Worm (Caenorhabditis elegans) whole organism, L4 larva: ENCODE results near the gene T01H3.2.

Source experiments
- T26A8.4 ChIP-seq: fragments of 200-800 bp; sonication (Bioruptor generic); IDR thresholded peaks from 2 replicates; pipeline ENCODE4 v1.3.6; 2022; ENCODE audit warnings: missing genetic modification characterization, missing compliant biosample characterization
- Y48G9A.11 ChIP-seq: fragments of 200-800 bp; sonication (Bioruptor generic); IDR thresholded peaks from 2 replicates; pipeline ENCODE4 v1.3.6; 2022; ENCODE audit warnings: missing genetic modification reagents, missing genetic modification characterization, missing compliant biosample characterization
- Y5F2A.4 ChIP-seq: fragments of 200-800 bp; sonication (Bioruptor generic); optimal IDR thresholded peaks from 2 replicates; lab custom pipeline; 2018; ENCODE audit warnings: mild to moderate bottlenecking, missing genetic modification characterization, missing compliant biosample characterization
- ZK546.5 ChIP-seq, 2 experiments: sonication (generic microtip); optimal IDR thresholded peaks; 2 replicates each; lab custom pipeline; 2017; ENCODE audit warnings: missing biosample characterization in 2 of 2, missing genetic modification characterization in 2 of 2
- aha-1 ChIP-seq: fragments of 150-350 bp; peaks from one replicate; lab custom pipeline; 2014; ENCODE audit warnings: missing biosample characterization, missing genetic modification characterization
- ceh-20 ChIP-seq: fragments of 200-800 bp; sonication (Bioruptor generic); IDR thresholded peaks from 2 replicates; pipeline ENCODE4 v1.3.6; 2022; ENCODE audit warnings: missing genetic modification reagents, missing genetic modification characterization, missing compliant biosample characterization
- ceh-62 ChIP-seq: sonication (generic microtip); optimal IDR thresholded peaks from 2 replicates; lab custom pipeline; 2017; ENCODE audit warnings: missing biosample characterization, missing genetic modification characterization
- daf-16 ChIP-seq, 3 experiments: sonication (generic microtip); optimal IDR thresholded peaks; 2 replicates each; lab custom pipeline; 2016 to 2017; ENCODE audit warnings: missing genetic modification characterization in 3 of 3, missing genetic modification reagents in 3 of 3, mild to moderate bottlenecking in 2 of 3, missing compliant biosample characterization in 2 of 3, missing biosample characterization in 1 of 3, moderate library complexity in 1 of 3
- dmd-6 ChIP-seq: fragments of 200-800 bp; sonication (Bioruptor generic); IDR thresholded peaks from 2 replicates; pipeline ENCODE4 v1.3.6; 2022; ENCODE audit warnings: missing genetic modification reagents, missing genetic modification characterization, missing compliant biosample characterization
- dmd-9 ChIP-seq: fragments of 200-800 bp; sonication (Bioruptor generic); IDR thresholded peaks from 2 replicates; pipeline ENCODE4 v1.3.6; 2022; ENCODE audit warnings: missing genetic modification reagents, missing genetic modification characterization, missing compliant biosample characterization
- dve-1 ChIP-seq: sonication (generic microtip); optimal IDR thresholded peaks from 2 replicates; lab custom pipeline; 2017; ENCODE audit warnings: antibody characterized with exemption, mild to moderate bottlenecking, missing genetic modification characterization, missing compliant biosample characterization; ENCODE audit not compliant: insufficient read depth
- egl-43 ChIP-seq: fragments of 200-800 bp; sonication (Bioruptor generic); IDR thresholded peaks from 2 replicates; pipeline ENCODE4 v1.3.6; 2022; ENCODE audit warnings: missing genetic modification reagents, missing genetic modification characterization, missing compliant biosample characterization
- hif-1 ChIP-seq, 2 experiments: sonication (generic microtip); optimal IDR thresholded peaks; 2 replicates each; lab custom pipeline; 2016 to 2017; ENCODE audit warnings: missing compliant biosample characterization in 2 of 2, missing genetic modification characterization in 2 of 2, missing genetic modification reagents in 2 of 2, missing genotype in 2 of 2, mild to moderate bottlenecking in 1 of 2
- hlh-11 ChIP-seq: fragments of 200-800 bp; sonication (Bioruptor generic); optimal IDR thresholded peaks from 2 replicates; lab custom pipeline; 2018; ENCODE audit warnings: mild to moderate bottlenecking, missing genetic modification characterization, missing compliant biosample characterization
- hlh-30 ChIP-seq: sonication (generic microtip); optimal IDR thresholded peaks from 2 replicates; lab custom pipeline; 2017; ENCODE audit warnings: antibody characterized with exemption, mild to moderate bottlenecking, missing genetic modification characterization, missing compliant biosample characterization; ENCODE audit not compliant: insufficient read depth
- hmg-1.1 ChIP-seq: fragments of 200-800 bp; sonication (Bioruptor generic); IDR thresholded peaks from 2 replicates; pipeline ENCODE4 v1.3.6; 2022; ENCODE audit warnings: missing genetic modification reagents, missing genetic modification characterization, missing compliant biosample characterization
- lin-1 ChIP-seq: fragments of 200-800 bp; sonication (Bioruptor generic); IDR thresholded peaks from 2 replicates; pipeline ENCODE4 v1.3.6; 2022; ENCODE audit warnings: missing genetic modification reagents, missing genetic modification characterization, missing compliant biosample characterization
- lin-29 ChIP-seq: fragments of 200-800 bp; sonication (Bioruptor generic); IDR thresholded peaks from 2 replicates; pipeline ENCODE4 v1.3.6; 2022; ENCODE audit warnings: missing genetic modification reagents, missing genetic modification characterization, missing compliant biosample characterization
- lsy-2 ChIP-seq, 2 experiments: fragments of 150-350 bp in 1 of 2; sonication (generic microtip) in 1 of 2; optimal IDR thresholded peaks; 2 replicates each; lab custom pipeline; 2014 to 2017; ENCODE audit warnings: missing biosample characterization in 2 of 2, missing genetic modification characterization in 2 of 2
- mdl-1 ChIP-seq, 2 experiments: fragments of 150-350 bp in 1 of 2; sonication (generic microtip) in 1 of 2; optimal IDR thresholded peaks; 2 replicates each; lab custom pipeline; 2014 to 2017; ENCODE audit warnings: missing biosample characterization in 2 of 2, missing genetic modification characterization in 2 of 2
- mep-1 ChIP-seq: fragments of 150-350 bp; sonication (generic microtip); optimal IDR thresholded peaks from 3 replicates; lab custom pipeline; 2014; ENCODE audit warnings: missing biosample characterization, missing genetic modification characterization
- mes-2 ChIP-seq: sonication (generic microtip); optimal IDR thresholded peaks from 2 replicates; lab custom pipeline; 2016; ENCODE audit warnings: missing genotype, mild to moderate bottlenecking, missing genetic modification characterization, missing compliant biosample characterization; ENCODE audit not compliant: poor library complexity, severe bottlenecking
- nhr-11 ChIP-seq: fragments of 150-350 bp; optimal IDR thresholded peaks from 2 replicates; lab custom pipeline; 2014; ENCODE audit warnings: missing biosample characterization, missing genetic modification characterization
- nhr-42 ChIP-seq: fragments of 200-800 bp; sonication (Bioruptor generic); IDR thresholded peaks from 2 replicates; pipeline ENCODE4 v1.3.6; 2022; ENCODE audit warnings: missing genetic modification characterization, missing compliant biosample characterization
- nhr-76 ChIP-seq: fragments of 150-350 bp; optimal IDR thresholded peaks from 2 replicates; lab custom pipeline; 2014; ENCODE audit warnings: missing biosample characterization, missing genetic modification characterization
- php-3 ChIP-seq: fragments of 200-800 bp; sonication (Bioruptor generic); IDR thresholded peaks from 2 replicates; pipeline ENCODE4 v1.3.6; 2022; ENCODE audit warnings: missing genetic modification reagents, missing genetic modification characterization, missing compliant biosample characterization
- rbr-2 ChIP-seq: sonication (generic microtip); optimal IDR thresholded peaks from 2 replicates; lab custom pipeline; 2016; ENCODE audit warnings: missing genotype, missing genetic modification characterization, missing compliant biosample characterization
- skn-1 ChIP-seq: fragments of 150-350 bp; optimal IDR thresholded peaks from 2 replicates; lab custom pipeline; 2014; ENCODE audit warnings: missing biosample characterization, missing genetic modification characterization
- snpc-4 ChIP-seq: fragments of 150-350 bp; optimal IDR thresholded peaks from 2 replicates; lab custom pipeline; 2014; ENCODE audit warnings: missing biosample characterization, missing genetic modification characterization
- spr-3 ChIP-seq: fragments of 200-800 bp; sonication (Bioruptor generic); optimal IDR thresholded peaks from 2 replicates; lab custom pipeline; 2018; ENCODE audit warnings: mild to moderate bottlenecking, missing genetic modification characterization, missing compliant biosample characterization
- unc-39 ChIP-seq: sonication (generic microtip); optimal IDR thresholded peaks from 2 replicates; lab custom pipeline; 2017; ENCODE audit warnings: missing biosample characterization, missing genetic modification characterization
- zag-1 ChIP-seq: fragments of 150-350 bp; optimal IDR thresholded peaks from 2 replicates; lab custom pipeline; 2014; ENCODE audit warnings: missing biosample characterization, missing genetic modification characterization
- zfp-2 ChIP-seq: sonication (generic microtip); optimal IDR thresholded peaks from 2 replicates; lab custom pipeline; 2016; ENCODE audit warnings: mild to moderate bottlenecking, missing genetic modification characterization, missing compliant biosample characterization
- zip-11 ChIP-seq: fragments of 200-800 bp; sonication (Bioruptor generic); IDR thresholded peaks from 2 replicates; pipeline ENCODE4 v1.3.6; 2022; ENCODE audit warnings: missing genetic modification characterization, missing compliant biosample characterization

The T01H3.2 gene

DNA sequence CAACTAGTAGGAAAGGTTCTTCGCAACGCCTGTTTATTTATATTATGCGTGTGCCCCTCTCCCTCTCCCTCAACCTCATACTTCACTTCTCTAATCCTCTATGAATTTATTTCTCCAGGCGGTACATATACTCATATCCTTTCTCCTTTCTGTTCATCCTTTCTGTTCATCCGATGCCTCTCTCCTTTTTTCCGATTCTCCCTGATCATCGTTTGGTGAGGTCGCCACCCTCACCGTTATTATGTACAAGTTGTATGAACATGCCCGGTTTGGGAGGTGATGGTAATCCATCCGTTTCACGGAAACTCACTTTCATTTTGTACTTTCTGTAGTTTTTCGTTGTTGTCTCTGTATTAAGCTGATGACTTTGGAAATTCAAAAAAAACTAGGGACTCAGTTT, 38.1 kb downstream of the T01H3.2 start:
- TF ChIP-seq nhr-76 (tag; lab: Kevin White, UChicago) (no peak), mes-2 (tag; lab: Kevin White, UChicago) (no peak), lin-1 (GFP tag; lab: Robert Waterston, UW) (no peak), zfp-2 (tag; lab: Kevin White, UChicago) (no peak), hlh-30 (tag; lab: Kevin White, UChicago) (no peak), spr-3 (GFP tag; lab: Kevin White, UChicago) (no peak), dve-1 (tag; lab: Kevin White, UChicago) (no peak), Y48G9A.11 (no peak)

- TF ChIP-seq lsy-2 (tag; optimal IDR thresholded peaks at IDR 0.05; lab: Kevin White, UChicago), result peak in 1 of 2 experiments; percentile 45
- TF ChIP-seq dmd-9 (GFP tag; lab: Robert Waterston, UW), result no peak
- TF ChIP-seq aha-1 (tag; lab: Kevin White, UChicago), result no peak
- TF ChIP-seq mdl-1 (tag; optimal IDR thresholded peaks at IDR 0.05; lab: Kevin White, UChicago), result peak in 1 of 2 experiments; percentile 28
- no peak for TF ChIP-seq php-3 (GFP tag; lab: Robert Waterston, UW)
- TF ChIP-seq egl-43 (GFP tag; lab: Robert Waterston, UW), result no peak
- no peak for TF ChIP-seq zag-1 (tag; lab: Kevin White, UChicago)
- TF ChIP-seq ceh-62 (tag; lab: Kevin White, UChicago), result no peak
- peak in 1 of 2 experiments; percentile 56 for TF ChIP-seq daf-16 (GFP tag; optimal IDR thresholded peaks at IDR 0.05; lab: Kevin White, UChicago)
- no peak for TF ChIP-seq daf-16 (tag; optimal IDR thresholded peaks at IDR 0.05; lab: Kevin White, UChicago)
- TF ChIP-seq skn-1 (tag; lab: Kevin White, UChicago), result no peak
- TF ChIP-seq mep-1 (tag; lab: Kevin White, UChicago), result peak; percentile 10
- TF ChIP-seq dmd-6, result no peak
- peak; percentile 55; the same call in 1 of the 2 replicates for TF ChIP-seq ceh-20 (GFP tag; lab: Robert Waterston, UW)
- TF ChIP-seq snpc-4 (tag; lab: Kevin White, UChicago), result no peak
- TF ChIP-seq hmg-1.1, result peak; percentile 79
- TF ChIP-seq ZK546.5 (tag; optimal IDR thresholded peaks at IDR 0.05; lab: Kevin White, UChicago), result no peak
- no peak for TF ChIP-seq zip-11 (GFP tag; lab: Robert Waterston, UW)
- TF ChIP-seq nhr-42 (GFP tag; lab: Robert Waterston, UW), result no peak
- no peak for TF ChIP-seq T26A8.4 (GFP tag; lab: Robert Waterston, UW)
- TF ChIP-seq rbr-2 (tag; lab: Kevin White, UChicago), result peak; percentile 32
Measured at ce11 chrII:7838661-7839060, 39.1 kb downstream of the T01H3.2 start.

- TF ChIP-seq ceh-20 (GFP tag; lab: Robert Waterston, UW) (0 out of 2 replicates have a peak, but pooled peaks have one; percentile 61), hmg-1.1 (0 out of 2 replicates have a peak, but pooled peaks have one; percentile 16), Y5F2A.4 (no peak), lsy-2 (tag; optimal IDR thresholded peaks at IDR 0.05; lab: Kevin White, UChicago) (peak in 1 of 2 experiments; percentile 44), hlh-11 (tag; lab: Kevin White, UChicago) (peak; percentile 64), lin-29 (GFP tag; lab: Robert Waterston, UW) (no peak), daf-16 (GFP tag; optimal IDR thresholded peaks at IDR 0.05; lab: Kevin White, UChicago) (peak in 1 of 2 experiments; percentile 96), daf-16 (tag; optimal IDR thresholded peaks at IDR 0.05; lab: Kevin White, UChicago) (no peak), aha-1 (tag; lab: Kevin White, UChicago) (peak; percentile 95), hif-1 (tag; optimal IDR thresholded peaks at IDR 0.05; lab: Kevin White, UChicago) (peak in 1 of 2 experiments; percentile 36), nhr-11 (peak; percentile 45), unc-39 (tag; lab: Kevin White, UChicago) (no peak)
Measured at ce11 chrII:7836613-7837226, 41.1 kb downstream of the T01H3.2 start.
